Worm (Caenorhabditis elegans): ENCODE measurements around the gene strd-1.

The strd-1 gene

ce11 chrIII:10914971-10915370 lies 32.3 kb upstream of the strd-1 start:
- peak; percentile 93 for TF ChIP-seq aha-1 (tag)
- TF ChIP-seq nhr-76 (tag; optimal IDR thresholded peaks at IDR 0.05), result no peak
- no peak for TF ChIP-seq nhr-48 (tag; optimal IDR thresholded peaks at IDR 0.05)
- TF ChIP-seq lin-38 (GFP tag; IDR thresholded peaks at IDR 0.05), result no peak
- no peak for TF ChIP-seq mep-1 (tag; optimal IDR thresholded peaks at IDR 0.05)
- TF ChIP-seq ztf-7 (tag; optimal IDR thresholded peaks at IDR 0.05), result no peak
- TF ChIP-seq F10B5.3 (tag; optimal IDR thresholded peaks at IDR 0.05), result no peak
- TF ChIP-seq mes-2 (tag; optimal IDR thresholded peaks at IDR 0.05; ENCODE audit: poor library complexity, severe bottlenecking), result no peak

- TF ChIP-seq F49E8.2 (tag; optimal IDR thresholded peaks at IDR 0.05; ENCODE audit: borderline replicate concordance), result no peak
- no peak for TF ChIP-seq daf-12 (tag; optimal IDR thresholded peaks at IDR 0.05)
- no peak for TF ChIP-seq Y75B8A.6 (GFP tag; IDR thresholded peaks at IDR 0.05)
- TF ChIP-seq mes-2 (tag; optimal IDR thresholded peaks at IDR 0.05; ENCODE audit: poor library complexity, severe bottlenecking), result no peak
- TF ChIP-seq F26F4.8 (GFP tag; conservative IDR thresholded peaks at IDR 0.05), result no peak
- TF ChIP-seq zip-2 (tag; optimal IDR thresholded peaks at IDR 0.05), result no peak
- no peak for TF ChIP-seq snpc-4 (tag; optimal IDR thresholded peaks at IDR 0.05)
- no peak for TF ChIP-seq fos-1 (tag; optimal IDR thresholded peaks at IDR 0.05)
- no peak for TF ChIP-seq gei-8 (GFP tag; optimal IDR thresholded peaks at IDR 0.05)
- no peak for TF ChIP-seq spr-3 (GFP tag; optimal IDR thresholded peaks at IDR 0.05)
- TF ChIP-seq jun-1 (tag; optimal IDR thresholded peaks at IDR 0.05), result no peak
- no peak for TF ChIP-seq lsy-2 (tag; optimal IDR thresholded peaks at IDR 0.05)
- no peak for TF ChIP-seq T26A8.4 (GFP tag; IDR thresholded peaks at IDR 0.05)
Observed at ce11 chrIII:10920044-10920443, 27.2 kb upstream of the strd-1 start, which contains the start of gene vab-7. vab-7 (plus strand) TSS chrIII:10920344.

ce11 chrIII:10921474-10921873 lies 25.8 kb upstream of the strd-1 start:
- TF ChIP-seq ctbp-1 (GFP tag; IDR thresholded peaks at IDR 0.05), result no peak
- no peak for TF ChIP-seq fkh-10 (GFP tag; optimal IDR thresholded peaks at IDR 0.05)
- TF ChIP-seq set-16 (GFP tag; IDR thresholded peaks at IDR 0.05), result peak; percentile 68

ce11 chrIII:10923539-10923938 lies 23.7 kb upstream of the strd-1 start:
- TF ChIP-seq Y5F2A.4 (GFP tag; optimal IDR thresholded peaks at IDR 0.05) (no peak), aha-1 (tag) (peak; percentile 1), egl-43 (GFP tag; IDR thresholded peaks at IDR 0.05) (no peak), nhr-11 (tag; optimal IDR thresholded peaks at IDR 0.05) (no peak), skn-1 (tag; optimal IDR thresholded peaks at IDR 0.05) (no peak), unc-62 (GFP tag; optimal IDR thresholded peaks at IDR 0.05 in 1 of 2) (peak in 1 of 2 experiments; percentile 96), unc-62 (tag; optimal IDR thresholded peaks at IDR 0.05) (no peak)

ce11 chrIII:10930850-10931249 lies 16.4 kb upstream of the strd-1 start, which contains the start of gene M142.5:
M142.5 (plus strand) TSS chrIII:10931201.
- TF ChIP-seq dpl-1 (GFP tag; optimal IDR thresholded peaks at IDR 0.05), result peak; percentile 26
- peak; percentile 90 for TF ChIP-seq lin-38 (GFP tag; IDR thresholded peaks at IDR 0.05)
- TF ChIP-seq aha-1 (tag), result no peak
- TF ChIP-seq lsy-2 (tag; optimal IDR thresholded peaks at IDR 0.05), result peak in 1 of 2 experiments; percentile 50
- TF ChIP-seq mes-2 (tag; optimal IDR thresholded peaks at IDR 0.05; ENCODE audit: poor library complexity, severe bottlenecking), result peak; percentile 60

ce11 chrIII:10933331-10933730 lies 13.9 kb upstream of the strd-1 start, which contains the start of gene M142.8:
M142.8 (plus strand) TSS chrIII:10933631.
- TF ChIP-seq T26A8.4 (GFP tag; IDR thresholded peaks at IDR 0.05), result no peak
- no peak for TF ChIP-seq zip-2 (tag; optimal IDR thresholded peaks at IDR 0.05)
- TF ChIP-seq madf-9 (GFP tag; conservative IDR thresholded peaks at IDR 0.05), result no peak
- TF ChIP-seq mes-2 (tag; optimal IDR thresholded peaks at IDR 0.05; ENCODE audit: poor library complexity, severe bottlenecking), result no peak
- TF ChIP-seq F44E2.7 (GFP tag; IDR thresholded peaks at IDR 0.05), result no peak
- no peak for TF ChIP-seq fos-1 (tag; optimal IDR thresholded peaks at IDR 0.05)
- no peak for TF ChIP-seq nhr-77 (tag; optimal IDR thresholded peaks at IDR 0.05)
- no peak for TF ChIP-seq fkh-10 (GFP tag; optimal IDR thresholded peaks at IDR 0.05)
- no peak for TF ChIP-seq ceh-20 (GFP tag; IDR thresholded peaks at IDR 0.05)
- no peak for TF ChIP-seq attf-4 (tag; optimal IDR thresholded peaks at IDR 0.05)
- TF ChIP-seq aha-1 (tag), result no peak
- no peak for TF ChIP-seq egl-43 (GFP tag; IDR thresholded peaks at IDR 0.05)
- TF ChIP-seq nhr-76 (tag; optimal IDR thresholded peaks at IDR 0.05), result no peak
- no peak for TF ChIP-seq lim-7 (GFP tag; IDR thresholded peaks at IDR 0.05)
- no peak for TF ChIP-seq nhr-237 (tag; optimal IDR thresholded peaks at IDR 0.05)
- TF ChIP-seq spr-1 (tag; optimal IDR thresholded peaks at IDR 0.05), result no peak
- TF ChIP-seq hmg-1.1 (GFP tag; IDR thresholded peaks at IDR 0.05), result no peak
- TF ChIP-seq hlh-30 (tag; optimal IDR thresholded peaks at IDR 0.05; ENCODE audit: insufficient read depth), result no peak
- TF ChIP-seq tag-97 (GFP tag; IDR thresholded peaks at IDR 0.05), result no peak
- no peak for TF ChIP-seq ZK337.2 (GFP tag; IDR thresholded peaks at IDR 0.05)

All from whole organism, L4 larva.